Worm (Caenorhabditis elegans): ENCODE results near the gene noca-1.
"Not testable (repeated sequence)": the region's sequence is repeated elsewhere in the genome, so short reads cannot be mapped to it uniquely, and the experiment has no call there.

- TF ChIP-seq nhr-23 (tag; optimal IDR thresholded peaks at IDR 0.05); elt-3 (tag; optimal IDR thresholded peaks at IDR 0.05); aly-2 (tag; optimal IDR thresholded peaks at IDR 0.05); unc-55 (GFP tag; optimal IDR thresholded peaks at IDR 0.05); nhr-237 (tag; optimal IDR thresholded peaks at IDR 0.05); ztf-11 (tag; optimal IDR thresholded peaks at IDR 0.05); ama-1 (optimal IDR thresholded peaks at IDR 0.05); elt-1 (tag; optimal IDR thresholded peaks at IDR 0.05): not testable (repeated sequence)
These were observed 17.9 kb upstream of the noca-1 start, which contains the start of gene clec-225 for ce11 chrV:13134786-13135185.
